Worm (Caenorhabditis elegans) whole organism, midembryonic: Measurements from ENCODE around the gene srz-1.

ENCODE experiments used
- T22C8.4 ChIP-seq: fragments of 200-800 bp; sonication (Bioruptor generic); IDR thresholded peaks from 2 replicates; pipeline ENCODE4 v1.3.6; 2022; ENCODE audit warnings: missing genetic modification characterization, missing compliant biosample characterization
- cog-1 ChIP-seq: sonication (generic microtip); optimal IDR thresholded peaks from 2 replicates; lab custom pipeline; 2016; ENCODE audit warnings: missing genetic modification characterization, missing compliant biosample characterization
- flt-1 ChIP-seq: fragments of 200-800 bp; sonication (Bioruptor generic); IDR thresholded peaks from 2 replicates; pipeline ENCODE4 v1.3.6; 2022; ENCODE audit warnings: missing genetic modification characterization, missing compliant biosample characterization
- klf-2 ChIP-seq: fragments of 200-800 bp; sonication (Bioruptor generic); conservative IDR thresholded peaks from 2 replicates; pipeline ENCODE4 v1.3.6; 2022; ENCODE audit warnings: missing genetic modification reagents, missing genetic modification characterization, missing compliant biosample characterization
- med-1 ChIP-seq: sonication (generic microtip); optimal IDR thresholded peaks from 2 replicates; lab custom pipeline; 2017; ENCODE audit warnings: missing genetic modification characterization, mild to moderate bottlenecking, missing compliant biosample characterization, antibody characterized with exemption, missing genetic modification reagents; ENCODE audit not compliant: insufficient read depth
- tab-1 ChIP-seq: fragments of 200-800 bp; sonication (Bioruptor generic); IDR thresholded peaks from 2 replicates; pipeline ENCODE4 v1.3.6; 2022; ENCODE audit warnings: missing genetic modification characterization, missing compliant biosample characterization
- ztf-23 ChIP-seq: fragments of 200-800 bp; sonication (Bioruptor generic); IDR thresholded peaks from 2 replicates; pipeline ENCODE4 v1.3.6; 2022; ENCODE audit warnings: missing genetic modification reagents, missing genetic modification characterization, missing compliant biosample characterization
- ztf-29 ChIP-seq: fragments of 200-800 bp; sonication (Bioruptor generic); IDR thresholded peaks from 2 replicates; pipeline ENCODE4 v1.3.6; 2022; ENCODE audit warnings: missing genetic modification reagents, missing genetic modification characterization, missing compliant biosample characterization

DNA sequence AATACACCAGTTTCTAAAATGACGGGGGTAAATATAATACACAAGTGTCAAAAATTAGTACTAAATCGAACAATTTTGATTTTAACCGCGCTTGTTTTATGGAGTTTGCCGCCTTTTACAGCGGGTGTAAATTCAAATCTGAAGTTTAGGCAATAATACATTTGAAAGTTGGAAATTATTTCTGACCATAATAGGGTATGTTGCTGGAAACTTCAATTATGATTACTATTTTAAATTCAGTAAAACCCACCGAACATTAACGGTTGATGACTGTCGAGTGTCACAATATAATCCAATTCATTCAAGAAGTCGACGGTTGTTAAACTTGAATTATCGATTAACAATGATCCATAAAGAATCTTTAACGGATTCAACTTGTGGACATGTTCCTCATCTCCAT lies 38.1 kb downstream of the srz-1 start:
- TF ChIP-seq klf-2 (no peak), T22C8.4 (no peak), med-1 (GFP tag; lab: Kevin White, UChicago) (no peak), flt-1 (GFP tag; lab: Robert Waterston, UW) (no peak), cog-1 (tag; lab: Kevin White, UChicago) (no peak), ztf-29 (GFP tag; lab: Robert Waterston, UW) (no peak), tab-1 (GFP tag; lab: Robert Waterston, UW) (no peak), ztf-23 (no peak)
